Fruit fly (Drosophila melanogaster) whole organism, prepupa: ENCODE measurements around the gene snRNP-U1-C.

ENCODE experiments used
- CG6854 ChIP-seq: fragments of 200-800 bp; sonication (Bioruptor generic); optimal IDR thresholded peaks from 2 replicates; lab custom pipeline; 2017; ENCODE audit warnings: missing biosample characterization, mild to moderate bottlenecking, missing genetic modification characterization
- salr ChIP-seq, 2 experiments: fragments of 200-800 bp; sonication (Bioruptor generic); optimal IDR thresholded peaks; 3 replicates each; lab custom pipeline; 2016 to 2018; ENCODE audit warnings: missing biosample characterization in 2 of 2, missing genetic modification characterization in 2 of 2, mild to moderate bottlenecking in 1 of 2
- ss ChIP-seq, 2 experiments: fragments of 200-800 bp; sonication (Bioruptor generic); optimal IDR thresholded peaks; 2 replicates in 1 of 2; 3 replicates in 1 of 2; lab custom pipeline; 2017 to 2018; ENCODE audit warnings: mild to moderate bottlenecking in 2 of 2, missing biosample characterization in 2 of 2, missing genetic modification characterization in 2 of 2, moderate library complexity in 1 of 2

- no peak for TF ChIP-seq ss (GFP tag; optimal IDR thresholded peaks at IDR 0.05; lab: Kevin White, UChicago)
- no peak for TF ChIP-seq salr (GFP tag; optimal IDR thresholded peaks at IDR 0.05; lab: Kevin White, UChicago)
- TF ChIP-seq CG6854 (GFP tag; lab: Kevin White, UChicago) = no peak
These were observed 6.3 kb upstream of the snRNP-U1-C start for dm6 chr3R:18989819-18990137.
